Fruit fly (Drosophila melanogaster) whole organism: ENCODE data around the gene PKD.

Experiments used
- psq ChIP-seq: fragments of >200 bp; optimal IDR thresholded peaks from 2 replicates; lab custom pipeline; 2017
- usp ChIP-seq: fragments of >200 bp; optimal IDR thresholded peaks from 2 replicates; lab custom pipeline; 2017; ENCODE audit warnings: missing biosample characterization, missing genetic modification characterization, mixed read lengths

dm6 chr3R:18311368-18311919, 2.8 kb downstream of the PKD start:
- no peak for TF ChIP-seq psq (lab: Kevin White, UChicago)
- TF ChIP-seq usp = no peak
